Worm (Caenorhabditis elegans) whole organism, L4 larva: Measurements from ENCODE around the gene cec-3.

ENCODE experiments used
- ama-1 ChIP-seq: fragments of 150-350 bp; optimal IDR thresholded peaks from 2 replicates; lab custom pipeline; 2014; ENCODE audit warnings: inconsistent platforms, mixed read lengths
- ceh-82 ChIP-seq: sonication (generic microtip); optimal IDR thresholded peaks from 2 replicates; lab custom pipeline; 2017; ENCODE audit warnings: missing biosample characterization, missing genetic modification characterization
- egl-27 ChIP-seq: sonication (generic microtip); optimal IDR thresholded peaks from 3 replicates; lab custom pipeline; 2017; ENCODE audit warnings: missing biosample characterization, missing genetic modification reagents, missing genetic modification characterization
- nhr-28 ChIP-seq: fragments of 150-350 bp; optimal IDR thresholded peaks from 2 replicates; lab custom pipeline; 2014; ENCODE audit warnings: missing biosample characterization, missing genetic modification characterization

- TF ChIP-seq ceh-82 (no peak), nhr-28 (tag; lab: Kevin White, UChicago) (peak; percentile 26), ama-1 (lab: Kevin White, UChicago) (no peak), egl-27 (no peak)
Measured at ce11 chrII:7857485-7858010, at the start of gene cec-3, which contains the start of gene T09A5.15.
